Worm (Caenorhabditis elegans) whole organism, L2 larva: ENCODE data around the gene K12H4.2.

Source experiments
- ceh-16 ChIP-seq: fragments of 150-350 bp; optimal IDR thresholded peaks from 2 replicates; lab custom pipeline; 2014; ENCODE audit warnings: missing biosample characterization, missing genetic modification characterization
- dmd-4 ChIP-seq: sonication (generic microtip); optimal IDR thresholded peaks from 2 replicates; lab custom pipeline; 2017; ENCODE audit warnings: missing biosample characterization, missing genetic modification characterization
- unc-39 ChIP-seq: fragments of 150-350 bp; optimal IDR thresholded peaks from 2 replicates; lab custom pipeline; 2014; ENCODE audit warnings: missing biosample characterization, missing genetic modification characterization
- zag-1 ChIP-seq: fragments of 150-350 bp; optimal IDR thresholded peaks from 2 replicates; lab custom pipeline; 2014; ENCODE audit warnings: missing biosample characterization, missing genetic modification characterization

- TF ChIP-seq zag-1 (tag; lab: Kevin White, UChicago) (no peak), dmd-4 (no peak), unc-39 (tag; lab: Kevin White, UChicago) (no peak), ceh-16 (tag; lab: Kevin White, UChicago) (no peak)
Measured at ce11 chrIII:8029487-8029886, 18.0 kb upstream of the K12H4.2 start, which contains the start of gene F44B9.8.
